Fruit fly (Drosophila melanogaster) Kc167 (cell line): Measurements from ENCODE around the gene hgo.

Source experiments
- Myc ChIP-seq: fragments of >200 bp; optimal IDR thresholded peaks from 2 replicates; lab custom pipeline; 2017; ENCODE audit warnings: missing external identifiers
- ttk ChIP-seq: sonication (Bioruptor generic); optimal IDR thresholded peaks from 2 replicates; lab custom pipeline; 2017; ENCODE audit warnings: missing external identifiers

DNA sequence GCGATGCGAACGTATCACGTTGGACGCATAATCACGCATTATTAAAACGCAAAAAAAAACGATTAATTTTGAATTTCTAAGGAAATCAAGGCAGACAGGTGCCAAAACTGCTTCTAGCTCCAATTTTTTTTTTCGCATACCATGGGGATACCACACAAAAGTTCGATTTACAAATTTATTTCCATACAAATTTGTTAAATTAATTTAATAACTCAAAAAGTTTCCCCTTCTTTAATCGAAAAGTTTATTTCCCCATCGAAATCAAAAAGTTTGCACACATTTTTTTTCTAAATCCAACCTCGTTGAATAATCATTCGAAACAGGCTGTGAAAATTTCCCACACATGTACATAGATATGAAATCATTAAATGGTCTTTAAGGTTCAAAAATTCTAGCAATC lies 9.1 kb downstream of the hgo start, which contains the start of gene CG31867:
- TF ChIP-seq ttk (lab: Kevin White, UChicago) (no peak), Myc (lab: Kevin White, UChicago) (no peak)
